Worm (Caenorhabditis elegans): ENCODE results near the gene aagr-1.

Gene aagr-1

ce11 chrIV:8359716-8360407 is 6.5 kb upstream of the aagr-1 start, which contains the start of gene D2096.5:
D2096.5 (minus strand) TSS chrIV:8359766.
- TF ChIP-seq med-1 (GFP tag; optimal IDR thresholded peaks at IDR 0.05; ENCODE audit: insufficient read depth) (no peak), cog-1 (tag; optimal IDR thresholded peaks at IDR 0.05) (no peak)

- TF ChIP-seq T22C8.4 (GFP tag; IDR thresholded peaks at IDR 0.05) = no peak
- TF ChIP-seq flt-1 (GFP tag; IDR thresholded peaks at IDR 0.05) = no peak
- no peak for TF ChIP-seq cog-1 (tag; optimal IDR thresholded peaks at IDR 0.05)
These were observed 5.5 kb upstream of the aagr-1 start, which contains the start of gene sqv-1 for ce11 chrIV:8360817-8361216. sqv-1 (plus strand) TSS chrIV:8361117.

- TF ChIP-seq klf-2 (GFP tag; conservative IDR thresholded peaks at IDR 0.05) = no peak
- no peak for TF ChIP-seq ztf-29 (GFP tag; IDR thresholded peaks at IDR 0.05)
- no peak for TF ChIP-seq tab-1 (GFP tag; IDR thresholded peaks at IDR 0.05)
- no peak for TF ChIP-seq med-1 (GFP tag; optimal IDR thresholded peaks at IDR 0.05; ENCODE audit: insufficient read depth)
- TF ChIP-seq cog-1 (tag; optimal IDR thresholded peaks at IDR 0.05) = no peak
- no peak for TF ChIP-seq ref-1 (GFP tag; conservative IDR thresholded peaks at IDR 0.05)
- no peak for TF ChIP-seq ztf-23 (GFP tag; IDR thresholded peaks at IDR 0.05)
- TF ChIP-seq T22C8.4 (GFP tag; IDR thresholded peaks at IDR 0.05) = no peak
- TF ChIP-seq flt-1 (GFP tag; IDR thresholded peaks at IDR 0.05) = no peak
These were observed 3.2 kb upstream of the aagr-1 start, which contains the start of gene D2096.12 for ce11 chrIV:8363163-8363562. D2096.12 (plus strand) TSS chrIV:8363463.

- TF ChIP-seq tab-1 (GFP tag; IDR thresholded peaks at IDR 0.05) (no peak), ztf-29 (GFP tag; IDR thresholded peaks at IDR 0.05) (no peak), med-1 (GFP tag; optimal IDR thresholded peaks at IDR 0.05; ENCODE audit: insufficient read depth) (no peak), T22C8.4 (GFP tag; IDR thresholded peaks at IDR 0.05) (no peak), flt-1 (GFP tag; IDR thresholded peaks at IDR 0.05) (no peak)
These were observed 1.6 kb downstream of the aagr-1 start for ce11 chrIV:8367887-8368286.

ce11 chrIV:8369135-8369534 is 2.8 kb downstream of the aagr-1 start, which contains the start of gene D2096.6:
D2096.6 (minus strand) TSS chrIV:8369235.
- TF ChIP-seq ztf-23 (GFP tag; IDR thresholded peaks at IDR 0.05) = no peak
- no peak for TF ChIP-seq med-1 (GFP tag; optimal IDR thresholded peaks at IDR 0.05; ENCODE audit: insufficient read depth)
- TF ChIP-seq flt-1 (GFP tag; IDR thresholded peaks at IDR 0.05) = no peak
- TF ChIP-seq cog-1 (tag; optimal IDR thresholded peaks at IDR 0.05) = no peak
- no peak for TF ChIP-seq klf-2 (GFP tag; conservative IDR thresholded peaks at IDR 0.05)
- no peak for TF ChIP-seq tab-1 (GFP tag; IDR thresholded peaks at IDR 0.05)
- TF ChIP-seq ztf-29 (GFP tag; IDR thresholded peaks at IDR 0.05) = no peak

- TF ChIP-seq ztf-23 (GFP tag; IDR thresholded peaks at IDR 0.05) (peak; percentile 93), ztf-29 (GFP tag; IDR thresholded peaks at IDR 0.05) (peak; percentile 81; the same call in 1 of the 2 replicates), T22C8.4 (GFP tag; IDR thresholded peaks at IDR 0.05) (peak; percentile 83), tab-1 (GFP tag; IDR thresholded peaks at IDR 0.05) (peak; percentile 95), med-1 (GFP tag; optimal IDR thresholded peaks at IDR 0.05; ENCODE audit: insufficient read depth) (peak; percentile 57), flt-1 (GFP tag; IDR thresholded peaks at IDR 0.05) (peak; percentile 96), klf-2 (GFP tag; conservative IDR thresholded peaks at IDR 0.05) (0 out of 2 replicates have a peak, but pooled peaks have one; percentile 53), ref-1 (GFP tag; conservative IDR thresholded peaks at IDR 0.05) (peak; percentile 78), cog-1 (tag; optimal IDR thresholded peaks at IDR 0.05) (peak; percentile 89)
These were observed 9.1 kb downstream of the aagr-1 start for ce11 chrIV:8375381-8375780.

- TF ChIP-seq tab-1 (GFP tag; IDR thresholded peaks at IDR 0.05) (no peak), cog-1 (tag; optimal IDR thresholded peaks at IDR 0.05) (no peak), ref-1 (GFP tag; conservative IDR thresholded peaks at IDR 0.05) (no peak)
These were observed 10.6 kb downstream of the aagr-1 start for ce11 chrIV:8376923-8377322.

ce11 chrIV:8377501-8377900 is 11.2 kb downstream of the aagr-1 start, which contains the start of gene D2096.7:
D2096.7 (minus strand) TSS chrIV:8377630.
- TF ChIP-seq tab-1 (GFP tag; IDR thresholded peaks at IDR 0.05) (no peak), cog-1 (tag; optimal IDR thresholded peaks at IDR 0.05) (no peak), flt-1 (GFP tag; IDR thresholded peaks at IDR 0.05) (no peak), ref-1 (GFP tag; conservative IDR thresholded peaks at IDR 0.05) (no peak), ztf-29 (GFP tag; IDR thresholded peaks at IDR 0.05) (no peak), ztf-23 (GFP tag; IDR thresholded peaks at IDR 0.05) (no peak), klf-2 (GFP tag; conservative IDR thresholded peaks at IDR 0.05) (no peak), T22C8.4 (GFP tag; IDR thresholded peaks at IDR 0.05) (no peak)

- TF ChIP-seq cog-1 (tag; optimal IDR thresholded peaks at IDR 0.05) (no peak), ztf-29 (GFP tag; IDR thresholded peaks at IDR 0.05) (no peak), T22C8.4 (GFP tag; IDR thresholded peaks at IDR 0.05) (no peak), flt-1 (GFP tag; IDR thresholded peaks at IDR 0.05) (no peak), tab-1 (GFP tag; IDR thresholded peaks at IDR 0.05) (no peak), ref-1 (GFP tag; conservative IDR thresholded peaks at IDR 0.05) (no peak), ztf-23 (GFP tag; IDR thresholded peaks at IDR 0.05) (no peak), klf-2 (GFP tag; conservative IDR thresholded peaks at IDR 0.05) (no peak), med-1 (GFP tag; optimal IDR thresholded peaks at IDR 0.05; ENCODE audit: insufficient read depth) (no peak)
These were observed 12.0 kb downstream of the aagr-1 start for ce11 chrIV:8378280-8378679.

ce11 chrIV:8379278-8379677 is 13.0 kb downstream of the aagr-1 start, which contains the start of gene nap-1:
nap-1 (minus strand) TSS chrIV:8379319.
- TF ChIP-seq cog-1 (tag; optimal IDR thresholded peaks at IDR 0.05) (peak; percentile 36), tab-1 (GFP tag; IDR thresholded peaks at IDR 0.05) (no peak), klf-2 (GFP tag; conservative IDR thresholded peaks at IDR 0.05) (no peak), ztf-23 (GFP tag; IDR thresholded peaks at IDR 0.05) (no peak), flt-1 (GFP tag; IDR thresholded peaks at IDR 0.05) (no peak), med-1 (GFP tag; optimal IDR thresholded peaks at IDR 0.05; ENCODE audit: insufficient read depth) (no peak), ztf-29 (GFP tag; IDR thresholded peaks at IDR 0.05) (no peak), ref-1 (GFP tag; conservative IDR thresholded peaks at IDR 0.05) (no peak)

Measured in whole organism, midembryonic.